Worm (Caenorhabditis elegans) whole organism, young adult: ENCODE data around the gene rft-1.

ENCODE experiments used
- C17E4.6 ChIP-seq: fragments of 200-800 bp; sonication (Bioruptor generic); IDR thresholded peaks from 2 replicates; pipeline ENCODE4 v1.3.6; 2022; ENCODE audit warnings: missing genetic modification reagents, missing genetic modification characterization, missing compliant biosample characterization
- D2030.7 ChIP-seq: fragments of 200-800 bp; sonication (Bioruptor generic); IDR thresholded peaks from 2 replicates; pipeline ENCODE4 v1.3.6; 2022; ENCODE audit warnings: missing genetic modification reagents, missing genetic modification characterization, missing compliant biosample characterization
- F23B12.7 ChIP-seq: sonication (generic microtip); optimal IDR thresholded peaks from 2 replicates; lab custom pipeline; 2017; ENCODE audit warnings: missing genetic modification characterization, mild to moderate bottlenecking, missing compliant biosample characterization, antibody characterized with exemption, moderate library complexity; ENCODE audit not compliant: insufficient read depth
- F33H1.4 ChIP-seq: fragments of 200-800 bp; sonication (Bioruptor generic); IDR thresholded peaks from 2 replicates; pipeline ENCODE4 v1.3.6; 2022; ENCODE audit warnings: missing genetic modification reagents, missing genetic modification characterization, missing compliant biosample characterization
- F37B4.10 ChIP-seq: fragments of 200-800 bp; sonication (Bioruptor generic); IDR thresholded peaks from 2 replicates; pipeline ENCODE4 v1.3.6; 2022; ENCODE audit warnings: missing genetic modification characterization, missing compliant biosample characterization
- K12H6.12 ChIP-seq: fragments of 200-800 bp; sonication (Bioruptor generic); optimal IDR thresholded peaks from 2 replicates; lab custom pipeline; 2018; ENCODE audit warnings: mild to moderate bottlenecking, missing genetic modification characterization, missing compliant biosample characterization
- T07F8.4 ChIP-seq: sonication (generic microtip); optimal IDR thresholded peaks from 2 replicates; lab custom pipeline; 2016; ENCODE audit warnings: mild to moderate bottlenecking, missing genetic modification characterization, moderate library complexity, missing compliant biosample characterization
- Y53F4B.3 ChIP-seq: fragments of 200-800 bp; sonication (Bioruptor generic); IDR thresholded peaks from 2 replicates; pipeline ENCODE4 v1.3.6; 2022; ENCODE audit warnings: missing genetic modification reagents, missing genetic modification characterization, missing compliant biosample characterization
- ZK185.1 ChIP-seq: sonication (generic microtip); optimal IDR thresholded peaks from 2 replicates; lab custom pipeline; 2016; ENCODE audit warnings: mild to moderate bottlenecking, missing genetic modification characterization, missing compliant biosample characterization; ENCODE audit not compliant: poor library complexity, severe bottlenecking
- ama-1 ChIP-seq, 3 experiments: fragments of 150-350 bp in 1 of 3; sonication (generic microtip) in 2 of 3; optimal IDR thresholded peaks; 2 replicates each; lab custom pipeline; 2014 to 2018; ENCODE audit warnings: missing biosample characterization in 2 of 3, missing genetic modification characterization in 2 of 3, missing genetic modification reagents in 2 of 3
- athp-1 ChIP-seq: sonication (generic microtip); optimal IDR thresholded peaks from 2 replicates; lab custom pipeline; 2017; ENCODE audit warnings: mild to moderate bottlenecking, missing genetic modification characterization, missing compliant biosample characterization
- attf-5 ChIP-seq: fragments of 200-800 bp; sonication (Bioruptor generic); optimal IDR thresholded peaks from 2 replicates; lab custom pipeline; 2018; ENCODE audit warnings: mild to moderate bottlenecking, missing genetic modification characterization, missing compliant biosample characterization
- attf-6 ChIP-seq: fragments of 200-800 bp; sonication (Bioruptor generic); IDR thresholded peaks from 2 replicates; pipeline ENCODE4 v1.3.6; 2022; ENCODE audit warnings: missing genetic modification reagents, missing genetic modification characterization, missing compliant biosample characterization
- bed-2 ChIP-seq: fragments of 200-800 bp; sonication (Bioruptor generic); IDR thresholded peaks from 2 replicates; pipeline ENCODE4 v1.3.6; 2022; ENCODE audit warnings: missing genetic modification reagents, missing genetic modification characterization, missing compliant biosample characterization
- ccch-3 ChIP-seq: fragments of 200-800 bp; sonication (Bioruptor generic); optimal IDR thresholded peaks from 2 replicates; lab custom pipeline; 2018; ENCODE audit warnings: mild to moderate bottlenecking, missing genetic modification characterization, missing compliant biosample characterization
- cebp-1 ChIP-seq, 2 experiments: fragments of 200-800 bp in 1 of 2; sonication (Bioruptor generic) in 1 of 2; sonication (generic microtip) in 1 of 2; IDR thresholded peaks in 1 of 2; optimal IDR thresholded peaks in 1 of 2; 2 replicates each; pipeline versions ENCODE4 v1.3.6 to Lab custom; 2017 to 2022; ENCODE audit warnings: missing compliant biosample characterization in 2 of 2, missing genetic modification characterization in 2 of 2, mild to moderate bottlenecking in 1 of 2, missing genetic modification reagents in 1 of 2, moderate library complexity in 1 of 2
- ceh-100 ChIP-seq: fragments of 200-800 bp; sonication (Bioruptor generic); IDR thresholded peaks from 2 replicates; pipeline ENCODE4 v1.3.6; 2022; ENCODE audit warnings: missing genetic modification reagents, missing genetic modification characterization, missing compliant biosample characterization
- dox-1 ChIP-seq: fragments of 200-800 bp; sonication (Bioruptor generic); IDR thresholded peaks from 2 replicates; pipeline ENCODE4 v1.3.6; 2022; ENCODE audit warnings: missing genetic modification reagents, missing genetic modification characterization, missing compliant biosample characterization
- dpl-1 ChIP-seq: fragments of 150-350 bp; optimal IDR thresholded peaks from 2 replicates; lab custom pipeline; 2014; ENCODE audit warnings: missing biosample characterization, missing genetic modification reagents, missing genetic modification characterization
- efl-1 ChIP-seq: fragments of 150-350 bp; optimal IDR thresholded peaks from 2 replicates; lab custom pipeline; 2014; ENCODE audit warnings: missing biosample characterization, missing genetic modification reagents, missing genetic modification characterization
- egl-18 ChIP-seq: fragments of 200-800 bp; sonication (Bioruptor generic); IDR thresholded peaks from 2 replicates; pipeline ENCODE4 v1.3.6; 2022; ENCODE audit warnings: missing genetic modification reagents, missing genetic modification characterization, missing compliant biosample characterization
- egl-44 ChIP-seq: fragments of 200-800 bp; sonication (Bioruptor generic); IDR thresholded peaks from 2 replicates; pipeline ENCODE4 v1.3.6; 2022; ENCODE audit warnings: missing genetic modification reagents, missing genetic modification characterization, missing compliant biosample characterization
- him-1 ChIP-seq: sonication (generic microtip); optimal IDR thresholded peaks from 2 replicates; lab custom pipeline; 2016; ENCODE audit warnings: missing genotype, missing genetic modification reagents, missing genetic modification characterization, missing compliant biosample characterization
- hmg-1.2 ChIP-seq: fragments of 200-800 bp; sonication (Bioruptor generic); IDR thresholded peaks from 2 replicates; pipeline ENCODE4 v1.3.6; 2022; ENCODE audit warnings: missing genetic modification reagents, missing genetic modification characterization, missing compliant biosample characterization
- hsf-1 ChIP-seq: fragments of 200-800 bp; sonication (Bioruptor generic); IDR thresholded peaks from 2 replicates; pipeline ENCODE4 v1.3.6; 2022; ENCODE audit warnings: missing genetic modification reagents, missing genetic modification characterization, missing compliant biosample characterization
- lag-1 ChIP-seq: fragments of 200-800 bp; sonication (Bioruptor generic); IDR thresholded peaks from 2 replicates; pipeline ENCODE4 v1.3.6; 2022; ENCODE audit warnings: missing genetic modification reagents, missing genetic modification characterization, missing compliant biosample characterization
- lin-54 ChIP-seq: fragments of 200-800 bp; sonication (Bioruptor generic); optimal IDR thresholded peaks from 2 replicates; lab custom pipeline; 2018; ENCODE audit warnings: mild to moderate bottlenecking, missing genetic modification characterization, missing compliant biosample characterization
- lsl-1 ChIP-seq: fragments of 200-800 bp; sonication (Bioruptor generic); optimal IDR thresholded peaks from 2 replicates; lab custom pipeline; 2018; ENCODE audit warnings: mild to moderate bottlenecking, missing genetic modification characterization, moderate library complexity, missing compliant biosample characterization
- lsy-27 ChIP-seq: sonication (generic microtip); optimal IDR thresholded peaks from 2 replicates; lab custom pipeline; 2017; ENCODE audit warnings: missing genetic modification characterization, mild to moderate bottlenecking, missing compliant biosample characterization, antibody characterized with exemption, missing genotype, borderline replicate concordance; ENCODE audit not compliant: insufficient read depth
- madf-6 ChIP-seq: fragments of 200-800 bp; sonication (Bioruptor generic); IDR thresholded peaks from 2 replicates; pipeline ENCODE4 v1.3.6; 2022; ENCODE audit warnings: missing genetic modification reagents, missing genetic modification characterization, missing compliant biosample characterization
- madf-8 ChIP-seq: fragments of 200-800 bp; sonication (Bioruptor generic); conservative IDR thresholded peaks from 2 replicates; pipeline ENCODE4 v1.3.6; 2022; ENCODE audit warnings: missing genetic modification reagents, missing genetic modification characterization, missing compliant biosample characterization
- mcd-1 ChIP-seq: fragments of 200-800 bp; sonication (Bioruptor generic); IDR thresholded peaks from 2 replicates; pipeline ENCODE4 v1.3.6; 2022; ENCODE audit warnings: missing genetic modification reagents, missing genetic modification characterization, missing compliant biosample characterization
- nfyb-1 ChIP-seq: fragments of 200-800 bp; sonication (Bioruptor generic); IDR thresholded peaks from 2 replicates; pipeline ENCODE4 v1.3.6; 2022; ENCODE audit warnings: missing genetic modification reagents, missing genetic modification characterization, missing compliant biosample characterization
- nhr-80 ChIP-seq: sonication (generic microtip); optimal IDR thresholded peaks from 2 replicates; lab custom pipeline; 2016; ENCODE audit warnings: missing genetic modification characterization, missing compliant biosample characterization
- pbrm-1 ChIP-seq: fragments of 200-800 bp; sonication (Bioruptor generic); IDR thresholded peaks from 2 replicates; pipeline ENCODE4 v1.3.6; 2022; ENCODE audit warnings: missing genetic modification reagents, missing genetic modification characterization, missing compliant biosample characterization
- pha-4 ChIP-seq: fragments of 150-350 bp; sonication (generic microtip); optimal IDR thresholded peaks from 2 replicates; lab custom pipeline; 2014; ENCODE audit warnings: missing biosample characterization, missing genetic modification reagents, missing genetic modification characterization
- snpc-1.1 ChIP-seq: sonication (generic microtip); optimal IDR thresholded peaks from 2 replicates; lab custom pipeline; 2017; ENCODE audit warnings: missing genetic modification characterization, mild to moderate bottlenecking, missing compliant biosample characterization, antibody characterized with exemption, moderate library complexity, missing genotype, missing genetic modification reagents; ENCODE audit not compliant: insufficient read depth
- snpc-1.3 ChIP-seq: sonication (generic microtip); optimal IDR thresholded peaks from 2 replicates; lab custom pipeline; 2017; ENCODE audit warnings: missing genetic modification characterization, mild to moderate bottlenecking, missing compliant biosample characterization, antibody characterized with exemption, moderate library complexity, missing genotype, missing genetic modification reagents; ENCODE audit not compliant: insufficient read depth
- snpc-4 ChIP-seq, 5 experiments: fragments of 150-350 bp in 1 of 5; sonication (generic microtip) in 4 of 5; optimal IDR thresholded peaks; 2 replicates each; lab custom pipeline; 2014 to 2018; ENCODE audit warnings: missing genetic modification characterization in 5 of 5, missing biosample characterization in 3 of 5, antibody characterized with exemption in 2 of 5, mild to moderate bottlenecking in 2 of 5, missing compliant biosample characterization in 2 of 5, missing genotype in 2 of 5, moderate library complexity in 2 of 5, missing genetic modification reagents in 1 of 5
- tlf-1 ChIP-seq: fragments of 200-800 bp; sonication (Bioruptor generic); optimal IDR thresholded peaks from 2 replicates; lab custom pipeline; 2018; ENCODE audit warnings: mild to moderate bottlenecking, missing genetic modification characterization, missing compliant biosample characterization
- unc-62 ChIP-seq: fragments of 150-350 bp; optimal IDR thresholded peaks from 2 replicates; lab custom pipeline; 2014; ENCODE audit warnings: missing biosample characterization, missing genetic modification reagents, missing genetic modification characterization
- xnd-1 ChIP-seq: sonication (generic microtip); optimal IDR thresholded peaks from 2 replicates; lab custom pipeline; 2016; ENCODE audit warnings: missing genotype, missing genetic modification reagents, missing genetic modification characterization, missing compliant biosample characterization
- ztf-6 ChIP-seq: fragments of 200-800 bp; sonication (Bioruptor generic); IDR thresholded peaks from 2 replicates; pipeline ENCODE4 v1.3.6; 2022; ENCODE audit warnings: missing genetic modification reagents, missing genetic modification characterization, missing compliant biosample characterization

Gene rft-1

ce11 chrV:4450523-4451089, 7.6 kb upstream of the rft-1 start, which contains the start of gene rft-2 (continued):
- TF ChIP-seq snpc-1.3 (tag; lab: Kevin White, UChicago) (no peak), lin-54 (GFP tag; lab: Kevin White, UChicago) (peak; percentile 91), attf-5 (peak; percentile 25), efl-1 (GFP tag; lab: Kevin White, UChicago) (peak; percentile 79), madf-8 (GFP tag; lab: Robert Waterston, UW) (no peak), F37B4.10 (GFP tag; lab: Robert Waterston, UW) (no peak), lsl-1 (GFP tag; lab: Kevin White, UChicago) (peak; percentile 40), ztf-6 (GFP tag; lab: Robert Waterston, UW) (no peak), cebp-1 (GFP tag; IDR thresholded peaks at IDR 0.05; lab: Robert Waterston, UW) (no peak), cebp-1 (tag; optimal IDR thresholded peaks at IDR 0.05; lab: Kevin White, UChicago) (peak; percentile 71), unc-62 (no peak), him-1 (tag; lab: Kevin White, UChicago) (no peak), F23B12.7 (tag; lab: Kevin White, UChicago) (peak; percentile 15), T07F8.4 (tag; lab: Kevin White, UChicago) (no peak), mcd-1 (GFP tag; lab: Robert Waterston, UW) (peak; percentile 94), nfyb-1 (GFP tag; lab: Robert Waterston, UW) (peak; percentile 41; the same call in 1 of the 2 replicates), dpl-1 (GFP tag; lab: Kevin White, UChicago) (peak; percentile 87), athp-1 (tag; lab: Kevin White, UChicago) (no peak), tlf-1 (GFP tag; lab: Kevin White, UChicago) (no peak), dox-1 (GFP tag; lab: Robert Waterston, UW) (0 out of 2 replicates have a peak, but pooled peaks have one; percentile 26), ZK185.1 (no peak), nhr-80 (tag; lab: Kevin White, UChicago) (peak; percentile 19), lag-1 (GFP tag; lab: Robert Waterston, UW) (no peak), bed-2 (GFP tag; lab: Robert Waterston, UW) (no peak), pha-4 (tag; lab: Kevin White, UChicago) (no peak)

ce11 chrV:4447637-4448036, 4.6 kb upstream of the rft-1 start:
- TF ChIP-seq snpc-4 (GFP tag; optimal IDR thresholded peaks at IDR 0.05; lab: Kevin White, UChicago) (peak; percentile 91), snpc-4 (tag; optimal IDR thresholded peaks at IDR 0.05; lab: Kevin White, UChicago) (peak; percentile 35 to 96 (median 93)), D2030.7 (GFP tag; lab: Robert Waterston, UW) (peak; percentile 65), C17E4.6 (no peak), attf-6 (GFP tag; lab: Robert Waterston, UW) (peak; percentile 71), madf-6 (peak; percentile 85), K12H6.12 (tag; lab: Kevin White, UChicago) (no peak), hmg-1.2 (GFP tag; lab: Robert Waterston, UW) (peak; percentile 46), xnd-1 (peak; percentile 62), snpc-1.1 (peak; percentile 89), egl-18 (GFP tag; lab: Robert Waterston, UW) (no peak), ccch-3 (GFP tag; lab: Kevin White, UChicago) (no peak), madf-8 (GFP tag; lab: Robert Waterston, UW) (0 out of 2 replicates have a peak, but pooled peaks have one; percentile 21), lsl-1 (GFP tag; lab: Kevin White, UChicago) (peak; percentile 71), lsy-27 (no peak), dox-1 (GFP tag; lab: Robert Waterston, UW) (0 out of 2 replicates have a peak, but pooled peaks have one; percentile 38), F33H1.4 (GFP tag; lab: Robert Waterston, UW) (peak; percentile 41; the same call in 1 of the 2 replicates), nfyb-1 (GFP tag; lab: Robert Waterston, UW) (no peak), cebp-1 (GFP tag; IDR thresholded peaks at IDR 0.05; lab: Robert Waterston, UW) (no peak), cebp-1 (tag; optimal IDR thresholded peaks at IDR 0.05; lab: Kevin White, UChicago) (no peak), hsf-1 (GFP tag; lab: Robert Waterston, UW) (0 out of 2 replicates have a peak, but pooled peaks have one; percentile 15), ceh-100 (peak; percentile 61; the same call in 1 of the 2 replicates), egl-44 (GFP tag; lab: Robert Waterston, UW) (no peak), pbrm-1 (peak; percentile 78), ama-1 (optimal IDR thresholded peaks at IDR 0.05; lab: Kevin White, UChicago) (no peak), ama-1 (GFP tag; optimal IDR thresholded peaks at IDR 0.05; lab: Kevin White, UChicago) (no peak), Y53F4B.3 (no peak)
